Fruit fly (Drosophila melanogaster) whole organism, embryonic: ENCODE results near the gene Cpr76Bc.

Experiments
- BEAF-32 ChIP-seq: fragments of 200-800 bp; sonication (Bioruptor generic); optimal IDR thresholded peaks from 3 replicates; lab custom pipeline; 2017; ENCODE audit warnings: missing biosample characterization, missing genetic modification characterization, mild to moderate bottlenecking, moderate library complexity, missing genetic modification reagents
- CG10209 ChIP-seq: fragments of 200-800 bp; sonication (Bioruptor generic); optimal IDR thresholded peaks from 3 replicates; lab custom pipeline; 2017; ENCODE audit warnings: missing biosample characterization, mild to moderate bottlenecking, missing genetic modification characterization, missing genetic modification reagents
- CG10431 ChIP-seq: fragments of 200-800 bp; sonication (Bioruptor generic); optimal IDR thresholded peaks from 3 replicates; lab custom pipeline; 2018; ENCODE audit warnings: missing biosample characterization, mild to moderate bottlenecking, missing genetic modification characterization
- CG11093 ChIP-seq: fragments of 200-800 bp; sonication (Bioruptor generic); IDR thresholded peaks from 3 replicates; pipeline ENCODE4 v1.3.6; 2022; ENCODE audit warnings: missing biosample characterization, missing genetic modification characterization
- CG11695 ChIP-seq: fragments of 200-800 bp; sonication (Bioruptor generic); IDR thresholded peaks from 3 replicates; pipeline ENCODE4 v1.3.6; 2022; ENCODE audit warnings: missing biosample characterization, missing genetic modification characterization
- CG12769 ChIP-seq: fragments of 200-800 bp; sonication (Bioruptor generic); optimal IDR thresholded peaks from 2 replicates; lab custom pipeline; 2019; ENCODE audit warnings: missing biosample characterization, mild to moderate bottlenecking, missing genetic modification characterization, moderate library complexity
- CG13123 ChIP-seq: fragments of 200-800 bp; sonication (Bioruptor generic); optimal IDR thresholded peaks from 2 replicates; lab custom pipeline; 2016; ENCODE audit warnings: missing biosample characterization, missing genetic modification characterization
- CG13296 ChIP-seq: fragments of 200-800 bp; sonication (Bioruptor generic); optimal IDR thresholded peaks from 3 replicates; lab custom pipeline; 2018; ENCODE audit warnings: missing biosample characterization, mild to moderate bottlenecking, missing genetic modification characterization
- CG15514 ChIP-seq: fragments of 200-800 bp; sonication (Bioruptor generic); optimal IDR thresholded peaks from 3 replicates; lab custom pipeline; 2017; ENCODE audit warnings: missing biosample characterization, missing genetic modification characterization, mild to moderate bottlenecking, moderate library complexity, missing genetic modification reagents
- CG15601 ChIP-seq: fragments of 200-800 bp; sonication (Bioruptor generic); optimal IDR thresholded peaks from 3 replicates; lab custom pipeline; 2019; ENCODE audit warnings: missing biosample characterization, mild to moderate bottlenecking, missing genetic modification characterization, moderate library complexity
- CG17328 ChIP-seq: fragments of 200-800 bp; sonication (Bioruptor generic); IDR thresholded peaks from 2 replicates; pipeline ENCODE4 v1.3.6; 2022; ENCODE audit warnings: missing biosample characterization, missing genetic modification characterization
- CG17568 ChIP-seq: fragments of 200-800 bp; sonication (Bioruptor generic); optimal IDR thresholded peaks from 2 replicates; lab custom pipeline; 2018; ENCODE audit warnings: missing biosample characterization, mild to moderate bottlenecking, missing genetic modification characterization, moderate library complexity
- CG18262 ChIP-seq: fragments of 200-800 bp; optimal IDR thresholded peaks from 3 replicates; lab custom pipeline; 2019; ENCODE audit warnings: missing biosample characterization, mild to moderate bottlenecking, missing genetic modification characterization, moderate library complexity
- CG18599 ChIP-seq: fragments of 200-800 bp; sonication (Bioruptor generic); optimal IDR thresholded peaks from 3 replicates; lab custom pipeline; 2017; ENCODE audit warnings: missing biosample characterization, missing genetic modification characterization, mild to moderate bottlenecking, moderate library complexity, missing genetic modification reagents
- CG2202 ChIP-seq: fragments of 200-800 bp; sonication (Bioruptor generic); optimal IDR thresholded peaks from 2 replicates; lab custom pipeline; 2018; ENCODE audit warnings: missing biosample characterization, mild to moderate bottlenecking, missing genetic modification characterization
- CG30403 ChIP-seq: fragments of 200-800 bp; sonication (Bioruptor generic); optimal IDR thresholded peaks from 3 replicates; lab custom pipeline; 2016; ENCODE audit warnings: missing biosample characterization, missing genetic modification characterization
- CG3407 ChIP-seq: fragments of 200-800 bp; sonication (Bioruptor generic); optimal IDR thresholded peaks from 2 replicates; lab custom pipeline; 2018; ENCODE audit warnings: missing biosample characterization, mild to moderate bottlenecking, missing genetic modification characterization
- CG4617 ChIP-seq: fragments of 200-800 bp; sonication (Bioruptor generic); optimal IDR thresholded peaks from 3 replicates; lab custom pipeline; 2016; ENCODE audit warnings: missing biosample characterization, missing genetic modification characterization, borderline replicate concordance
- CG4707 ChIP-seq: fragments of 200-800 bp; sonication (Bioruptor generic); optimal IDR thresholded peaks from 2 replicates; lab custom pipeline; 2018; ENCODE audit warnings: missing biosample characterization, mild to moderate bottlenecking, missing genetic modification characterization, moderate library complexity
- CG4854 ChIP-seq: fragments of 200-800 bp; sonication (Bioruptor generic); optimal IDR thresholded peaks from 2 replicates; lab custom pipeline; 2016; ENCODE audit warnings: missing biosample characterization, missing genetic modification characterization, inconsistent platforms
- CG6654 ChIP-seq: fragments of 200-800 bp; sonication (Bioruptor generic); optimal IDR thresholded peaks from 2 replicates; lab custom pipeline; 2017; ENCODE audit warnings: missing biosample characterization, mild to moderate bottlenecking, missing genetic modification characterization
- CG6791 ChIP-seq: fragments of 200-800 bp; sonication (Bioruptor generic); IDR thresholded peaks from 3 replicates; pipeline ENCODE4 v1.3.6; 2022; ENCODE audit warnings: missing biosample characterization, missing genetic modification characterization; ENCODE audit not compliant: partially characterized antibody
- CG8359 ChIP-seq: fragments of 200-800 bp; sonication (Bioruptor generic); optimal IDR thresholded peaks from 2 replicates; lab custom pipeline; 2017; ENCODE audit warnings: missing biosample characterization, mild to moderate bottlenecking, missing genetic modification characterization, borderline replicate concordance
- CG8388 ChIP-seq: fragments of 200-800 bp; sonication (Bioruptor generic); optimal IDR thresholded peaks from 2 replicates; lab custom pipeline; 2019; ENCODE audit warnings: missing biosample characterization, mild to moderate bottlenecking, missing genetic modification characterization, moderate library complexity
- CG9876 ChIP-seq: fragments of 200-800 bp; sonication (Bioruptor generic); optimal IDR thresholded peaks from 2 replicates; lab custom pipeline; 2016; ENCODE audit warnings: missing biosample characterization, missing genetic modification characterization
- Hand ChIP-seq: fragments of 200-800 bp; sonication (Bioruptor generic); optimal IDR thresholded peaks from 2 replicates; lab custom pipeline; 2017; ENCODE audit warnings: mild to moderate bottlenecking, missing biosample characterization, missing genetic modification reagents, missing genetic modification characterization
- Hmx ChIP-seq: fragments of 200-800 bp; sonication (Bioruptor generic); optimal IDR thresholded peaks from 2 replicates; lab custom pipeline; 2016; ENCODE audit warnings: missing biosample characterization, missing genetic modification characterization
- Hr78 ChIP-seq, 2 experiments: fragments of 200-800 bp in 1 of 2; fragments of >200 bp in 1 of 2; sonication (Bioruptor generic) in 1 of 2; optimal IDR thresholded peaks; 2 replicates each; lab custom pipeline; 2017 to 2019; ENCODE audit warnings: missing biosample characterization in 2 of 2, missing genetic modification characterization in 2 of 2, mild to moderate bottlenecking in 1 of 2, moderate library complexity in 1 of 2
- Kr ChIP-seq: fragments of 200-800 bp; sonication (Bioruptor generic); optimal IDR thresholded peaks from 2 replicates; lab custom pipeline; 2017; ENCODE audit warnings: missing biosample characterization, mild to moderate bottlenecking, missing genetic modification characterization
- Med ChIP-seq: fragments of 200-800 bp; sonication (Bioruptor generic); peaks from one replicate; lab custom pipeline; 2016; ENCODE audit warnings: missing biosample characterization, missing genetic modification characterization, mild to moderate bottlenecking, inconsistent platforms, moderate library complexity
- Mrtf ChIP-seq: fragments of 200-800 bp; sonication (Bioruptor generic); IDR thresholded peaks from 3 replicates; pipeline ENCODE4 v1.3.6; 2022; ENCODE audit warnings: missing biosample characterization, missing genetic modification characterization
- Nf-YB ChIP-seq: fragments of 200-800 bp; sonication (Bioruptor generic); optimal IDR thresholded peaks from 3 replicates; lab custom pipeline; 2019; ENCODE audit warnings: missing biosample characterization, mild to moderate bottlenecking, missing genetic modification characterization, moderate library complexity
- abd-A ChIP-seq: fragments of 200-800 bp; sonication (Bioruptor generic); optimal IDR thresholded peaks from 3 replicates; lab custom pipeline; 2019; ENCODE audit warnings: missing biosample characterization, mild to moderate bottlenecking, missing genetic modification characterization, moderate library complexity
- amos ChIP-seq: fragments of 200-800 bp; sonication (Bioruptor generic); IDR thresholded peaks from 2 replicates; pipeline ENCODE4 v1.3.6; 2022; ENCODE audit warnings: missing biosample characterization, missing genetic modification characterization; ENCODE audit not compliant: partially characterized antibody
- az2 ChIP-seq: fragments of 200-800 bp; sonication (Bioruptor generic); optimal IDR thresholded peaks from 3 replicates; lab custom pipeline; 2016; ENCODE audit warnings: missing biosample characterization, missing genetic modification characterization
- danr ChIP-seq: fragments of 200-800 bp; sonication (Bioruptor generic); IDR thresholded peaks from 2 replicates; pipeline ENCODE4 v1.3.6; 2022; ENCODE audit warnings: missing biosample characterization, missing genetic modification characterization
- dmrt11E ChIP-seq: fragments of 200-800 bp; sonication (Bioruptor generic); optimal IDR thresholded peaks from 3 replicates; lab custom pipeline; 2018; ENCODE audit warnings: missing biosample characterization, mild to moderate bottlenecking, missing genetic modification characterization, moderate library complexity
- en ChIP-seq: fragments of 200-800 bp; sonication (Bioruptor generic); optimal IDR thresholded peaks from 2 replicates; lab custom pipeline; 2016; ENCODE audit warnings: missing biosample characterization, missing genetic modification characterization
- fd64A ChIP-seq: fragments of 200-800 bp; sonication (Bioruptor generic); optimal IDR thresholded peaks from 3 replicates; lab custom pipeline; 2018; ENCODE audit warnings: missing biosample characterization, mild to moderate bottlenecking, missing genetic modification characterization
- kni ChIP-seq: fragments of 200-800 bp; sonication (Bioruptor generic); optimal IDR thresholded peaks from 3 replicates; lab custom pipeline; 2017; ENCODE audit warnings: mild to moderate bottlenecking, missing biosample characterization, missing genetic modification reagents, missing genetic modification characterization
- mirr ChIP-seq: fragments of 200-800 bp; sonication (Bioruptor generic); optimal IDR thresholded peaks from 3 replicates; lab custom pipeline; 2018; ENCODE audit warnings: missing biosample characterization, mild to moderate bottlenecking, missing genetic modification characterization
- phol ChIP-seq: fragments of 200-800 bp; sonication (Bioruptor generic); optimal IDR thresholded peaks from 3 replicates; lab custom pipeline; 2018; ENCODE audit warnings: missing biosample characterization, mild to moderate bottlenecking, missing genetic modification characterization, moderate library complexity
- pita ChIP-seq: fragments of 200-800 bp; sonication (Bioruptor generic); optimal IDR thresholded peaks from 2 replicates; lab custom pipeline; 2017; ENCODE audit warnings: missing biosample characterization, mild to moderate bottlenecking, missing genetic modification characterization
- sisA ChIP-seq: fragments of 200-800 bp; sonication (Bioruptor generic); IDR thresholded peaks from 2 replicates; pipeline ENCODE4 v1.3.6; 2022; ENCODE audit warnings: missing biosample characterization, missing genetic modification characterization
- sug ChIP-seq: fragments of 200-800 bp; optimal IDR thresholded peaks from 2 replicates; lab custom pipeline; 2019; ENCODE audit warnings: missing biosample characterization, mild to moderate bottlenecking, missing genetic modification characterization, moderate library complexity
- tap ChIP-seq: fragments of 200-800 bp; optimal IDR thresholded peaks from 3 replicates; lab custom pipeline; 2019; ENCODE audit warnings: missing biosample characterization, mild to moderate bottlenecking, missing genetic modification characterization, moderate library complexity
- tna ChIP-seq: fragments of 200-800 bp; sonication (Bioruptor generic); IDR thresholded peaks from 2 replicates; pipeline ENCODE4 v1.3.6; 2022; ENCODE audit warnings: missing biosample characterization, missing genetic modification characterization; ENCODE audit not compliant: partially characterized antibody
- wor ChIP-seq: fragments of 200-800 bp; sonication (Bioruptor generic); IDR thresholded peaks from 2 replicates; pipeline ENCODE4 v1.3.6; 2022; ENCODE audit warnings: missing biosample characterization, missing genetic modification characterization

The Cpr76Bc gene

dm6 chr3L:19560695-19561246 is 40.0 kb downstream of the Cpr76Bc start (continued):
- no peak for TF ChIP-seq tna (GFP tag; lab: Robert Waterston, UW)
- peak; percentile 95 for TF ChIP-seq CG13296 (GFP tag; lab: Kevin White, UChicago)
- TF ChIP-seq CG6654 (GFP tag; lab: Kevin White, UChicago), result peak; percentile 73
- TF ChIP-seq kni (GFP tag; lab: Kevin White, UChicago), result peak; percentile 87
- TF ChIP-seq fd64A (GFP tag; lab: Kevin White, UChicago), result peak; percentile 92
- TF ChIP-seq CG15514 (GFP tag; lab: Kevin White, UChicago), result peak; percentile 86
- TF ChIP-seq Hand, result peak; percentile 84
- TF ChIP-seq CG3407 (GFP tag; lab: Kevin White, UChicago), result peak; percentile 89
- peak; percentile 92 for TF ChIP-seq tap (tag; lab: Kevin White, UChicago)
- peak; percentile 98 for TF ChIP-seq dmrt11E (tag; lab: Kevin White, UChicago)
- TF ChIP-seq amos (GFP tag; lab: Robert Waterston, UW), result no peak
- TF ChIP-seq CG10209 (GFP tag; lab: Kevin White, UChicago), result peak; percentile 95
- TF ChIP-seq danr (GFP tag; lab: Robert Waterston, UW), result peak; percentile 94
- TF ChIP-seq CG4617 (GFP tag; lab: Kevin White, UChicago), result peak; percentile 90
- TF ChIP-seq CG17568 (GFP tag; lab: Kevin White, UChicago), result peak; percentile 93
- TF ChIP-seq CG15601 (tag; lab: Kevin White, UChicago), result peak; percentile 95
- TF ChIP-seq Hmx (GFP tag; lab: Kevin White, UChicago), result peak; percentile 89
- peak; percentile 94 for TF ChIP-seq CG8388
- peak; percentile 97 for TF ChIP-seq CG17328 (GFP tag; lab: Robert Waterston, UW)
- peak; percentile 94 for TF ChIP-seq CG18599
- TF ChIP-seq CG10431 (GFP tag; lab: Kevin White, UChicago), result peak; percentile 92
- TF ChIP-seq Hr78 (GFP tag; optimal IDR thresholded peaks at IDR 0.05; lab: Kevin White, UChicago), result peak in 1 of 2 experiments; percentile 78
- peak; percentile 98 for TF ChIP-seq Med (GFP tag; lab: Kevin White, UChicago)
- TF ChIP-seq az2 (GFP tag; lab: Kevin White, UChicago), result peak; percentile 96
- TF ChIP-seq CG9876 (GFP tag; lab: Kevin White, UChicago), result peak; percentile 54
- TF ChIP-seq Kr (GFP tag; lab: Kevin White, UChicago), result peak; percentile 81
- TF ChIP-seq CG13123 (GFP tag; lab: Kevin White, UChicago), result peak; percentile 91
- TF ChIP-seq pita (GFP tag; lab: Kevin White, UChicago), result no peak
- peak; percentile 93 for TF ChIP-seq Mrtf
- TF ChIP-seq CG30403, result peak; percentile 97
- TF ChIP-seq sug (tag; lab: Kevin White, UChicago), result peak; percentile 92
- TF ChIP-seq CG8359 (GFP tag; lab: Kevin White, UChicago), result peak; percentile 92
- TF ChIP-seq CG6791 (GFP tag; lab: Robert Waterston, UW), result no peak
- peak; percentile 94 for TF ChIP-seq CG2202 (tag; lab: Kevin White, UChicago)
- TF ChIP-seq CG12769 (tag; lab: Kevin White, UChicago), result peak; percentile 91
- TF ChIP-seq wor (GFP tag; lab: Robert Waterston, UW), result peak; percentile 89
- TF ChIP-seq abd-A (tag; lab: Kevin White, UChicago), result peak; percentile 28
- peak; percentile 94 for TF ChIP-seq sisA (GFP tag; lab: Robert Waterston, UW)
- peak; percentile 92 for TF ChIP-seq CG4854 (GFP tag; lab: Kevin White, UChicago)
- TF ChIP-seq mirr (GFP tag; lab: Kevin White, UChicago), result peak; percentile 85
- peak; percentile 87 for TF ChIP-seq CG11093 (GFP tag; lab: Robert Waterston, UW)
- peak; percentile 10 for TF ChIP-seq BEAF-32 (GFP tag; lab: Kevin White, UChicago)
- TF ChIP-seq CG11695 (GFP tag; lab: Robert Waterston, UW), result peak; percentile 95
- TF ChIP-seq phol (tag; lab: Kevin White, UChicago), result peak; percentile 95
- peak; percentile 95 for TF ChIP-seq CG18262 (tag; lab: Kevin White, UChicago)
- peak; percentile 83 for TF ChIP-seq Nf-YB (GFP tag; lab: Kevin White, UChicago)
- TF ChIP-seq CG4707 (GFP tag; lab: Kevin White, UChicago), result peak; percentile 90
- peak; percentile 79 for TF ChIP-seq en (GFP tag; lab: Kevin White, UChicago)
